Fruit fly (Drosophila melanogaster): Measurements from ENCODE around the gene Phyhd1.

The Phyhd1 gene

DNA sequence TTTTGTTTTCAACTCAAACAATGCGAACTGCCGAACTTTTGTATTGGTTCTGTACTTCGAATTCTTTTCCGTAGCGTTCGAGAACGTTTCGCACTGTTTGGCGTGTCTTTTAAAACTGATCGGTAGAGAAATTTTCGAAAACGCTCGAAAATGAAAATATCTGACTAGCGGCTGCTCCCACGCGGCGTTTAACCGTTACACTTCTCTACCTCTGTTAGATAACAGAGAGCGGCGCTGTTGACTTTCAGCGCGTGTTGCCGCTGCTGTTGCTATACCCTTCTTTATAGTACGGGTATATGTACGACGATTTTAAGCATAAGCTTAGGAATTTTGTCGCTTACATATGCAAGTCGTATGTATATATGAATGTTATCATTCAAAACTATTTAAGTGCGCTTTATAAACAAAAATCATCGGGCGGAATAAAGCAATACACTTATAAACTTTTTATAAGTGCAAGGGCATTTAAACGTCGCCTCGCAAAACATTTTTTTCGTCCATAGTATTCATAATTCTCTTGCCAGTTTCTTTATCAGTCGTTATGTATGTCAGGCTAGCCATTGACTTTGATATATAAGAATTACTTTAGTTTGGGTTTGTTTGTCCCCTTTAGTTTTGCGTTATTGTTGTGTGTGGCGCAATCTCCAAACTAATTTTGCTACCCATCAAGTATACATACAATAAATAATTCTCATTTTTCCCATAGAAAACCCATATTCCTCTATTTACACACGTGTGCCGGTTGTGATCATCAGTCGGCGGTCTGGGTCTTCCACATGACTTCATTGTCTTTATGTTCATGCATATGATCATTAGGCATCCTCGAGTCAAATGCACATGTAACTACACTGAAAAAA lies at the start of gene Phyhd1:
Phyhd1 (minus strand) TSS at position 101 of the 857 bp plus-strand sequence.
- peak; percentile 52 for TF ChIP-seq sage (GFP tag; optimal IDR thresholded peaks at IDR 0.05)
- peak; percentile 55 for TF ChIP-seq dmrt93B (GFP tag; optimal IDR thresholded peaks at IDR 0.05)
- TF ChIP-seq ey (GFP tag; optimal IDR thresholded peaks at IDR 0.05): peak; percentile 87
- peak; percentile 72 for TF ChIP-seq psq (GFP tag; optimal IDR thresholded peaks at IDR 0.05)
- peak; percentile 65 for TF ChIP-seq Rel (GFP tag; optimal IDR thresholded peaks at IDR 0.05)
- no peak for TF ChIP-seq Rel (tag; optimal IDR thresholded peaks at IDR 0.05)
- no peak for TF ChIP-seq GATAd (GFP tag; optimal IDR thresholded peaks at IDR 0.05)
- TF ChIP-seq rgr (GFP tag; optimal IDR thresholded peaks at IDR 0.05): peak; percentile 89
- TF ChIP-seq sv (GFP tag; optimal IDR thresholded peaks at IDR 0.05): peak; percentile 93
- peak; percentile 60 for TF ChIP-seq HLH106 (tag; optimal IDR thresholded peaks at IDR 0.05)
- peak; percentile 90 for TF ChIP-seq br (GFP tag; optimal IDR thresholded peaks at IDR 0.05)
- TF ChIP-seq Hnf4 (GFP tag; optimal IDR thresholded peaks at IDR 0.05): peak; percentile 78
- peak; percentile 36 for TF ChIP-seq tai (GFP tag; optimal IDR thresholded peaks at IDR 0.05)
- peak; percentile 68 for TF ChIP-seq Mio (GFP tag; optimal IDR thresholded peaks at IDR 0.05)
- TF ChIP-seq woc (GFP tag; optimal IDR thresholded peaks at IDR 0.05): peak; percentile 77
- no peak for TF ChIP-seq Jra (GFP tag; optimal IDR thresholded peaks at IDR 0.05)
- TF ChIP-seq Myc (optimal IDR thresholded peaks at IDR 0.05): no peak
- peak; percentile 81 for TF ChIP-seq CG32264 (GFP tag; optimal IDR thresholded peaks at IDR 0.05)
- no peak for TF ChIP-seq N (GFP tag; optimal IDR thresholded peaks at IDR 0.05)
- TF ChIP-seq brk (GFP tag; optimal IDR thresholded peaks at IDR 0.05): peak; percentile 29
- no peak for TF ChIP-seq jim (GFP tag; optimal IDR thresholded peaks at IDR 0.05)
- peak; percentile 36 to 88 for TF ChIP-seq foxo (GFP tag; optimal IDR thresholded peaks at IDR 0.05)
- TF ChIP-seq Sp1 (GFP tag; optimal IDR thresholded peaks at IDR 0.05): peak; percentile 41
- peak; percentile 87 for TF ChIP-seq fru (GFP tag; optimal IDR thresholded peaks at IDR 0.05)
- no peak for TF ChIP-seq usp (GFP tag; optimal IDR thresholded peaks at IDR 0.05)
- TF ChIP-seq CrebA (GFP tag; optimal IDR thresholded peaks at IDR 0.05; ENCODE audit: borderline replicate concordance): peak; percentile 32
- TF ChIP-seq OdsH (GFP tag; optimal IDR thresholded peaks at IDR 0.05): peak; percentile 91
- peak; percentile 90 for TF ChIP-seq h (GFP tag; optimal IDR thresholded peaks at IDR 0.05)

- TF ChIP-seq usp (GFP tag; optimal IDR thresholded peaks at IDR 0.05): no peak
- TF ChIP-seq HLH106 (tag; optimal IDR thresholded peaks at IDR 0.05): no peak
- TF ChIP-seq N (GFP tag; optimal IDR thresholded peaks at IDR 0.05): no peak
- no peak for TF ChIP-seq pan (optimal IDR thresholded peaks at IDR 0.05)
- TF ChIP-seq Hr78 (GFP tag; optimal IDR thresholded peaks at IDR 0.05): no peak
- no peak for TF ChIP-seq dsf (GFP tag; optimal IDR thresholded peaks at IDR 0.05; ENCODE audit: borderline replicate concordance)
- no peak for TF ChIP-seq sage (GFP tag; optimal IDR thresholded peaks at IDR 0.05)
- no peak for TF ChIP-seq rgr (GFP tag; optimal IDR thresholded peaks at IDR 0.05)
- no peak for TF ChIP-seq tai (GFP tag; optimal IDR thresholded peaks at IDR 0.05)
- no peak for TF ChIP-seq dmrt93B (GFP tag; optimal IDR thresholded peaks at IDR 0.05)
- no peak for TF ChIP-seq sv (GFP tag; optimal IDR thresholded peaks at IDR 0.05)
- TF ChIP-seq h (GFP tag; optimal IDR thresholded peaks at IDR 0.05): no peak
- TF ChIP-seq Jra (GFP tag; optimal IDR thresholded peaks at IDR 0.05): no peak
- TF ChIP-seq psq (GFP tag; optimal IDR thresholded peaks at IDR 0.05): no peak
- TF ChIP-seq ey (GFP tag; optimal IDR thresholded peaks at IDR 0.05): no peak
- TF ChIP-seq Abd-B (GFP tag; optimal IDR thresholded peaks at IDR 0.05): no peak
- TF ChIP-seq brk (GFP tag; optimal IDR thresholded peaks at IDR 0.05): no peak
- no peak for TF ChIP-seq foxo (GFP tag; optimal IDR thresholded peaks at IDR 0.05)
Observed at dm6 chr3R:10726714-10727113, 46.0 kb upstream of the Phyhd1 start.

- TF ChIP-seq Abd-B (GFP tag; optimal IDR thresholded peaks at IDR 0.05) (no peak), Hr78 (GFP tag; optimal IDR thresholded peaks at IDR 0.05) (no peak), OdsH (GFP tag; optimal IDR thresholded peaks at IDR 0.05) (no peak), HLH106 (tag; optimal IDR thresholded peaks at IDR 0.05) (no peak), usp (GFP tag; optimal IDR thresholded peaks at IDR 0.05) (no peak), Hnf4 (GFP tag; optimal IDR thresholded peaks at IDR 0.05) (no peak), GATAd (GFP tag; optimal IDR thresholded peaks at IDR 0.05) (no peak), sv (GFP tag; optimal IDR thresholded peaks at IDR 0.05) (no peak), dmrt93B (GFP tag; optimal IDR thresholded peaks at IDR 0.05) (no peak), fru (GFP tag; optimal IDR thresholded peaks at IDR 0.05) (no peak), Mio (GFP tag; optimal IDR thresholded peaks at IDR 0.05) (no peak), Jra (GFP tag; optimal IDR thresholded peaks at IDR 0.05) (no peak)
Observed at dm6 chr3R:10714498-10714897, 33.8 kb upstream of the Phyhd1 start, which contains the start of gene CG4073. CG4073 (plus strand) TSS chr3R:10714798.

- TF ChIP-seq lola (GFP tag; optimal IDR thresholded peaks at IDR 0.05) (no peak), CrebA (GFP tag; optimal IDR thresholded peaks at IDR 0.05; ENCODE audit: borderline replicate concordance) (no peak)
Observed at dm6 chr3R:10711148-10711547, 30.4 kb upstream of the Phyhd1 start, which contains the start of gene CG14689. CG14689 (minus strand) TSS chr3R:10711248.
